Worm (Caenorhabditis elegans) whole organism, midembryonic: ENCODE measurements around the gene K08D8.10.

Experiments
- T22C8.4 ChIP-seq: fragments of 200-800 bp; sonication (Bioruptor generic); IDR thresholded peaks from 2 replicates; pipeline ENCODE4 v1.3.6; 2022; ENCODE audit warnings: missing genetic modification characterization, missing compliant biosample characterization
- flt-1 ChIP-seq: fragments of 200-800 bp; sonication (Bioruptor generic); IDR thresholded peaks from 2 replicates; pipeline ENCODE4 v1.3.6; 2022; ENCODE audit warnings: missing genetic modification characterization, missing compliant biosample characterization
- ref-1 ChIP-seq: fragments of 200-800 bp; sonication (Bioruptor generic); conservative IDR thresholded peaks from 2 replicates; pipeline ENCODE4 v1.3.6; 2022; ENCODE audit warnings: missing genetic modification reagents, missing genetic modification characterization, missing compliant biosample characterization
- tab-1 ChIP-seq: fragments of 200-800 bp; sonication (Bioruptor generic); IDR thresholded peaks from 2 replicates; pipeline ENCODE4 v1.3.6; 2022; ENCODE audit warnings: missing genetic modification characterization, missing compliant biosample characterization
- ztf-29 ChIP-seq: fragments of 200-800 bp; sonication (Bioruptor generic); IDR thresholded peaks from 2 replicates; pipeline ENCODE4 v1.3.6; 2022; ENCODE audit warnings: missing genetic modification reagents, missing genetic modification characterization, missing compliant biosample characterization

DNA sequence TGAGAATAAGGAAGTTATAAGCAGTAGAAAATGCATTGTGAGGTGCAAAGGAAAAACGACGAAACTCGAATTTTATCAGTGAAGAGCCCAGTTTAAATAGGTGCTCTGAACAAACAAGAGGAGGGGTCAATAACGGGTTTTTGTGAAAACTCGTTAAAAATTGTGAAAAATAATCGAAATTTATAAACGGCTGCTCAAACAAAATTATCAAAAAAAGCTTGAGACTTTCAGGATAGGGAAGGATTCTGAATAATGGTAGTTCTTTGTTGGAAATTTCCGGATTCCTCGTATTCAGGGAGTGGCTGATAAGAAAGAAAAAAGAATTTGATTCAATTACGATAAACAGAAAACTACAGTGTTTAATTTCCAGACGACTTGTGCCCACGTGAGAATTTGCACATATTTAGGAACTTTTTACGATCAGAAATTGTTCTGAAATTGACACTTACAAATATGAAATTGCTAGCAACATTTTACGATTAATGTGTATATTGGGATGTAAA, 28.9 kb upstream of the K08D8.10 start, which contains the start of gene clec-187:
- TF ChIP-seq ref-1, result no peak
- TF ChIP-seq tab-1 (GFP tag; lab: Robert Waterston, UW), result no peak
- no peak for TF ChIP-seq T22C8.4 (GFP tag; lab: Robert Waterston, UW)
- no peak for TF ChIP-seq flt-1 (GFP tag; lab: Robert Waterston, UW)
- TF ChIP-seq ztf-29 (GFP tag; lab: Robert Waterston, UW), result no peak
